Worm (Caenorhabditis elegans): Measurements from ENCODE around the gene irk-1.

The irk-1 gene

ce11 chrX:6778014-6778413, at the start of gene irk-1:
Gene irk-1 (minus strand): TSS chrX:6778114.
- TF ChIP-seq unc-62 (GFP tag; optimal IDR thresholded peaks at IDR 0.05): no peak

- no peak for TF ChIP-seq unc-62 (GFP tag; optimal IDR thresholded peaks at IDR 0.05)
Observed at ce11 chrX:6825840-6826239, 47.9 kb upstream of the irk-1 start, which contains the start of gene F41B4.1. Gene F41B4.1 (minus strand): TSS chrX:6825862.

- no peak for TF ChIP-seq unc-62 (GFP tag; optimal IDR thresholded peaks at IDR 0.05)
Observed at ce11 chrX:6823218-6823979, 45.5 kb upstream of the irk-1 start, which contains the start of gene gei-15. Gene gei-15 (minus strand): TSS chrX:6823268.

- no peak for TF ChIP-seq unc-62 (GFP tag; optimal IDR thresholded peaks at IDR 0.05)
Observed at ce11 chrX:6822552-6822951, 44.6 kb upstream of the irk-1 start.

ce11 chrX:6819633-6820032, 41.7 kb upstream of the irk-1 start:
- no peak for TF ChIP-seq unc-62 (GFP tag; optimal IDR thresholded peaks at IDR 0.05)

ce11 chrX:6819135-6819534, 41.2 kb upstream of the irk-1 start:
- TF ChIP-seq unc-62 (GFP tag; optimal IDR thresholded peaks at IDR 0.05): no peak

- TF ChIP-seq unc-62 (GFP tag; optimal IDR thresholded peaks at IDR 0.05): no peak
Observed at ce11 chrX:6818036-6818488, 40.1 kb upstream of the irk-1 start, which contains the start of gene dhs-28. Gene dhs-28 (plus strand): TSS chrX:6818438.

ce11 chrX:6813025-6813424, 35.1 kb upstream of the irk-1 start:
- TF ChIP-seq unc-62 (GFP tag; optimal IDR thresholded peaks at IDR 0.05): no peak

ce11 chrX:6808640-6809039, 30.7 kb upstream of the irk-1 start:
- no peak for TF ChIP-seq unc-62 (GFP tag; optimal IDR thresholded peaks at IDR 0.05)

ce11 chrX:6808239-6808638, 30.3 kb upstream of the irk-1 start:
- TF ChIP-seq unc-62 (GFP tag; optimal IDR thresholded peaks at IDR 0.05): no peak

- TF ChIP-seq unc-62 (GFP tag; optimal IDR thresholded peaks at IDR 0.05): no peak
Observed at ce11 chrX:6807137-6807861, 29.4 kb upstream of the irk-1 start.

- no peak for TF ChIP-seq unc-62 (GFP tag; optimal IDR thresholded peaks at IDR 0.05)
Observed at ce11 chrX:6806463-6806862, 28.5 kb upstream of the irk-1 start, which contains the start of gene atg-2. Gene atg-2 (plus strand): TSS chrX:6806763.

- TF ChIP-seq unc-62 (GFP tag; optimal IDR thresholded peaks at IDR 0.05): no peak
Observed at ce11 chrX:6805427-6805826, 27.5 kb upstream of the irk-1 start.

ce11 chrX:6804857-6805256, 26.9 kb upstream of the irk-1 start:
- TF ChIP-seq unc-62 (GFP tag; optimal IDR thresholded peaks at IDR 0.05): no peak

ce11 chrX:6804405-6804804, 26.5 kb upstream of the irk-1 start:
- TF ChIP-seq unc-62 (GFP tag; optimal IDR thresholded peaks at IDR 0.05): no peak

- no peak for TF ChIP-seq unc-62 (GFP tag; optimal IDR thresholded peaks at IDR 0.05)
Observed at ce11 chrX:6801546-6801945, 23.6 kb upstream of the irk-1 start.

ce11 chrX:6799776-6800175, 21.9 kb upstream of the irk-1 start, which contains the start of gene M03A8.3:
Gene M03A8.3 (plus strand): TSS chrX:6800053.
- TF ChIP-seq unc-62 (GFP tag; optimal IDR thresholded peaks at IDR 0.05): no peak

Measured in whole organism, dauer.